Fruit fly (Drosophila melanogaster): ENCODE measurements around the gene Src64B.

The Src64B gene

dm6 chr3L:4603439-4603838, 22.6 kb downstream of the Src64B start (continued):
- TF ChIP-seq Eip93F (GFP tag; optimal IDR thresholded peaks at IDR 0.05): no peak
- TF ChIP-seq CG6854 (GFP tag; optimal IDR thresholded peaks at IDR 0.05): no peak

dm6 chr3L:4602333-4602732, 23.7 kb downstream of the Src64B start:
- no peak for TF ChIP-seq Eip93F (GFP tag; optimal IDR thresholded peaks at IDR 0.05)
- TF ChIP-seq Ets96B (tag; optimal IDR thresholded peaks at IDR 0.05): no peak
- TF ChIP-seq achi (GFP tag; optimal IDR thresholded peaks at IDR 0.05): no peak
- TF ChIP-seq CG6792 (GFP tag; optimal IDR thresholded peaks at IDR 0.05): no peak
- TF ChIP-seq eg (GFP tag; IDR thresholded peaks at IDR 0.05): no peak
- TF ChIP-seq acj6 (GFP tag; optimal IDR thresholded peaks at IDR 0.05): no peak
- TF ChIP-seq Eip75B (GFP tag; optimal IDR thresholded peaks at IDR 0.05): no peak
- no peak for TF ChIP-seq CG11902 (GFP tag; optimal IDR thresholded peaks at IDR 0.05)
- no peak for TF ChIP-seq CG31627 (GFP tag; optimal IDR thresholded peaks at IDR 0.05)
- TF ChIP-seq CG34406 (GFP tag; optimal IDR thresholded peaks at IDR 0.05): no peak
- no peak for TF ChIP-seq CG7368 (GFP tag; optimal IDR thresholded peaks at IDR 0.05)
- no peak for TF ChIP-seq Sox15 (GFP tag; optimal IDR thresholded peaks at IDR 0.05)
- TF ChIP-seq Smox (GFP tag; optimal IDR thresholded peaks at IDR 0.05): no peak
- no peak for TF ChIP-seq Hr4 (GFP tag; optimal IDR thresholded peaks at IDR 0.05)
- TF ChIP-seq CG1621 (tag; optimal IDR thresholded peaks at IDR 0.05): no peak
- no peak for TF ChIP-seq svp (GFP tag)
- TF ChIP-seq fd59A (GFP tag; optimal IDR thresholded peaks at IDR 0.05): no peak
- no peak for TF ChIP-seq Met (GFP tag; optimal IDR thresholded peaks at IDR 0.05)
- no peak for TF ChIP-seq CG8319 (GFP tag; optimal IDR thresholded peaks at IDR 0.05)

dm6 chr3L:4599747-4600146, 26.2 kb downstream of the Src64B start:
- no peak for TF ChIP-seq Blimp-1 (GFP tag; optimal IDR thresholded peaks at IDR 0.05)
- TF ChIP-seq lz (GFP tag; optimal IDR thresholded peaks at IDR 0.05): no peak
- TF ChIP-seq topi (GFP tag; optimal IDR thresholded peaks at IDR 0.05): no peak
- TF ChIP-seq CG11902 (GFP tag; optimal IDR thresholded peaks at IDR 0.05): no peak
- TF ChIP-seq dsx (GFP tag; optimal IDR thresholded peaks at IDR 0.05; ENCODE audit: poor library complexity, severe bottlenecking): no peak
- TF ChIP-seq CG31627 (GFP tag; optimal IDR thresholded peaks at IDR 0.05): no peak
- TF ChIP-seq fd85E (GFP tag; optimal IDR thresholded peaks at IDR 0.05): no peak
- TF ChIP-seq CG11294 (GFP tag; IDR thresholded peaks at IDR 0.05): no peak
- TF ChIP-seq CG8632 (GFP tag; optimal IDR thresholded peaks at IDR 0.05): no peak
- TF ChIP-seq CG6163 (GFP tag; IDR thresholded peaks at IDR 0.05): no peak
- no peak for TF ChIP-seq Ets96B (tag; optimal IDR thresholded peaks at IDR 0.05)

- TF ChIP-seq CG3032 (tag; optimal IDR thresholded peaks at IDR 0.05) (no peak), Ets21C (GFP tag; optimal IDR thresholded peaks at IDR 0.05) (no peak), CG10631 (GFP tag; optimal IDR thresholded peaks at IDR 0.05) (no peak), spab (GFP tag; optimal IDR thresholded peaks at IDR 0.05) (no peak), Hr39 (GFP tag; optimal IDR thresholded peaks at IDR 0.05) (no peak), acj6 (GFP tag; optimal IDR thresholded peaks at IDR 0.05) (no peak), Hr4 (GFP tag; optimal IDR thresholded peaks at IDR 0.05) (no peak), cyc (GFP tag; optimal IDR thresholded peaks at IDR 0.05) (no peak), CG32006 (GFP tag; optimal IDR thresholded peaks at IDR 0.05) (no peak), CG8319 (GFP tag; optimal IDR thresholded peaks at IDR 0.05) (no peak), fd59A (GFP tag; optimal IDR thresholded peaks at IDR 0.05) (no peak), OdsH (GFP tag; optimal IDR thresholded peaks at IDR 0.05) (no peak), CG7368 (GFP tag; optimal IDR thresholded peaks at IDR 0.05) (no peak), Eip75B (GFP tag; optimal IDR thresholded peaks at IDR 0.05) (no peak), CG10669 (GFP tag; optimal IDR thresholded peaks at IDR 0.05) (no peak), CG34406 (GFP tag; optimal IDR thresholded peaks at IDR 0.05) (no peak), eg (GFP tag; IDR thresholded peaks at IDR 0.05) (no peak), CG11762 (GFP tag; optimal IDR thresholded peaks at IDR 0.05; ENCODE audit: insufficient read depth) (no peak), dsx (GFP tag; optimal IDR thresholded peaks at IDR 0.05; ENCODE audit: poor library complexity, severe bottlenecking) (no peak)
These were observed 35.9 kb downstream of the Src64B start for dm6 chr3L:4590051-4590450.

All from whole organism, prepupa.